Fruit fly (Drosophila melanogaster): ENCODE data around the gene CG33116.
A peak's percentile ranks its signal among the peaks of the same experiment; 100 is the strongest.

CG33116 gene

DNA sequence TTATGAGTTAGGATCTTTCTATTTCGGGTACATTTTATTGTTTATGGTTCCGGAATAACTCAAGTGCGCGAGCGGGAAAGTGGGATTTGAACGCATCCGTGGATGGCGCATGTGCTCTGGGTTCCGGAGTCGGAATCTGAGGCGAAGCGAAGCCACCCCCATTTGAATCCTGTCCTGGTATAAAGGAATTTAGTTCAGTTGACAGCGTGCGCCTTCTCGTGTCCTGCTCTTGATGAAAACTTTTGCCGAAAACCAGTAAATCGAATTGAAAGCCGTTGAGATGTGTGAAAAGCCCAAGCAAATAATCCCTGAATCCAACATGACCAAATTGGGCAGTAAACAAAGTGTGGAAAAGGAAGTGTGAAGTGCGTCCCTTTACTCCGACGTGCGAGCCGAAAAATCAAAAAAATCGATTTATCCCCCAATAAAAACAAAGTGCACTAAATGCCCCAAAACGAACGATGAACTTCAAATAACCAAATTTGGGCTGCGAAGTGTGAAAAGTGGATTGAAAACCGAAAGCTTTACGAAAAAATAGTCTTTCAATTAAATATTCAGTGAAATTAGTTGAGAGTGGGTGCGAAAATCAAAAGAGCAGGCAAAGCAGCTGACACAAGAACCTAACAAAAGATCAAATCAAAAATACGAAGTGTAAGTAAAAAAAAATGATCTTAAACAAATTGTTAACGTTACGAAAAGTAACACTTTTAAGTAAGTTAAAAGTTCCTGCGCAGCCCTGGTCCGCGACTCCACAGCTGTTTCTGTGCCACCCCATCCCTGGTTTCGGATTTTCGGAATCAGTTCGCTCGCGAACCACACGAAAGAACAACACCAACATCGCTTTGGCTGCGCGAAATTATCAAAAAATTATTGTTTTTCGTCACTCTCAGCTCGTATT, 53.4 kb downstream of the CG33116 start, which contains the start of gene Lar (continued):
- TF ChIP-seq CG10543 (GFP tag; optimal IDR thresholded peaks at IDR 0.05) (peak; percentile 78), hb (GFP tag; IDR thresholded peaks at IDR 0.05; ENCODE audit: partially characterized antibody) (no peak), CG13424 (tag; optimal IDR thresholded peaks at IDR 0.05) (peak; percentile 66), Ets65A (GFP tag) (peak; percentile 88), CG5180 (GFP tag; optimal IDR thresholded peaks at IDR 0.05) (no peak), stwl (tag; optimal IDR thresholded peaks at IDR 0.05) (peak; percentile 40), Mrtf (GFP tag; IDR thresholded peaks at IDR 0.05) (peak; percentile 50; the same call in 1 of the 3 replicates), Mes4 (GFP tag; optimal IDR thresholded peaks at IDR 0.05) (peak; percentile 39), CG3847 (GFP tag; IDR thresholded peaks at IDR 0.05) (peak; percentile 29; the same call in 1 of the 2 replicates), Camta (GFP tag; optimal IDR thresholded peaks at IDR 0.05) (peak; percentile 56), CG11085 (GFP tag; IDR thresholded peaks at IDR 0.05) (no peak), Oli (tag; optimal IDR thresholded peaks at IDR 0.05) (peak; percentile 34), ham (GFP tag; IDR thresholded peaks at IDR 0.05) (no peak), slbo (GFP tag; IDR thresholded peaks at IDR 0.05) (peak; percentile 78), kah (GFP tag; optimal IDR thresholded peaks at IDR 0.05) (no peak), CG8944 (GFP tag; optimal IDR thresholded peaks at IDR 0.05) (peak; percentile 56), CG18599 (GFP tag; optimal IDR thresholded peaks at IDR 0.05) (peak; percentile 62), amos (GFP tag; IDR thresholded peaks at IDR 0.05; ENCODE audit: partially characterized antibody) (peak; percentile 62; the same call in 1 of the 2 replicates), CG13296 (GFP tag; optimal IDR thresholded peaks at IDR 0.05) (peak; percentile 64), B-H1 (GFP tag; IDR thresholded peaks at IDR 0.05) (peak; percentile 19; the same call in 1 of the 3 replicates), ac (GFP tag; optimal IDR thresholded peaks at IDR 0.05) (no peak), vnd (GFP tag; IDR thresholded peaks at IDR 0.05; ENCODE audit: partially characterized antibody) (no peak), CG9876 (GFP tag; optimal IDR thresholded peaks at IDR 0.05) (peak; percentile 10), CoRest (tag; optimal IDR thresholded peaks at IDR 0.05) (peak; percentile 57), CG1792 (GFP tag; optimal IDR thresholded peaks at IDR 0.05) (peak; percentile 35), CG10366 (GFP tag; IDR thresholded peaks at IDR 0.05) (peak; percentile 73; the same call in 1 of the 2 replicates), CG2875 (GFP tag; optimal IDR thresholded peaks at IDR 0.05) (no peak), cato (GFP tag; optimal IDR thresholded peaks at IDR 0.05; ENCODE audit: borderline replicate concordance) (no peak), CG15073 (GFP tag; optimal IDR thresholded peaks at IDR 0.05) (no peak), CG18262 (tag; optimal IDR thresholded peaks at IDR 0.05) (peak; percentile 50), HLH3B (GFP tag; IDR thresholded peaks at IDR 0.05) (peak; percentile 38; the same call in 1 of the 2 replicates), gcm (GFP tag; optimal IDR thresholded peaks at IDR 0.05) (peak; percentile 31), CG18764 (GFP tag; optimal IDR thresholded peaks at IDR 0.05) (peak; percentile 30), ase (GFP tag; IDR thresholded peaks at IDR 0.05) (no peak), CG8478 (optimal IDR thresholded peaks at IDR 0.05) (no peak), zfh1 (GFP tag; IDR thresholded peaks at IDR 0.05) (peak; percentile 67), CG1647 (GFP tag; optimal IDR thresholded peaks at IDR 0.05) (no peak), unc-4 (GFP tag; IDR thresholded peaks at IDR 0.05; ENCODE audit: partially characterized antibody) (peak; percentile 34; the same call in 1 of the 2 replicates), sens-2 (GFP tag; IDR thresholded peaks at IDR 0.05) (no peak), CG17612 (GFP tag; IDR thresholded peaks at IDR 0.05) (no peak), CG32772 (GFP tag; IDR thresholded peaks at IDR 0.05) (peak; percentile 44; the same call in 1 of the 2 replicates), exex (tag; optimal IDR thresholded peaks at IDR 0.05) (no peak), CG34376 (GFP tag; optimal IDR thresholded peaks at IDR 0.05) (peak; percentile 66), CG42726 (GFP tag; IDR thresholded peaks at IDR 0.05; ENCODE audit: partially characterized antibody) (no peak), CG30403 (GFP tag; optimal IDR thresholded peaks at IDR 0.05) (peak; percentile 78), CG6272 (GFP tag; IDR thresholded peaks at IDR 0.05) (peak; percentile 11; the same call in 1 of the 2 replicates), CG17186 (GFP tag; optimal IDR thresholded peaks at IDR 0.05) (peak; percentile 68), tll (GFP tag; optimal IDR thresholded peaks at IDR 0.05) (peak in 1 of 2 experiments; percentile 31)
